Fruit fly (Drosophila melanogaster): Measurements from ENCODE around the gene CG46394.

DNA sequence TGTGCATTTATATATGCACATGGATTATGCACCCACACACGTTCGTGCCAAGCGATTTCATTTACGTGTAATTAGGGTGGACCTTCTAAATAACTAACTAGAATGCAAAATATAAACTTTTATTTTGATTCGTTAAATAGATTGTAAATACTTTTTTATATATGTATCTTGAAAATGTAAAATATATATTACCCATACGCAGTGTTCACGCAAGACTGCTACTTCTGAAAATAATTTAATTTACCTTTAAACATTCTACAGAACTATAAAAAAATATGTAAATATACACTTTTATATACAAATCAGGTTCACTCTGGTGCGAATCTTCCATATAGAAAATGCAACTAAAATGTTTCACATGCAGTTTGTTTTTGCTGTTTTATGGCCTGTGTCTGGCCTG, 6.4 kb upstream of the CG46394 start:
- TF ChIP-seq Abd-B (GFP tag; optimal IDR thresholded peaks at IDR 0.05) (no peak), pan (optimal IDR thresholded peaks at IDR 0.05) (no peak), dsf (GFP tag; optimal IDR thresholded peaks at IDR 0.05; ENCODE audit: borderline replicate concordance) (no peak), sage (GFP tag; optimal IDR thresholded peaks at IDR 0.05) (no peak), dmrt93B (GFP tag; optimal IDR thresholded peaks at IDR 0.05) (no peak), Jra (GFP tag; optimal IDR thresholded peaks at IDR 0.05) (no peak), br (GFP tag; optimal IDR thresholded peaks at IDR 0.05) (no peak)

Data from whole organism, wandering third instar larva.